Worm (Caenorhabditis elegans): ENCODE data around the gene C03B1.5.

C03B1.5 gene

DNA sequence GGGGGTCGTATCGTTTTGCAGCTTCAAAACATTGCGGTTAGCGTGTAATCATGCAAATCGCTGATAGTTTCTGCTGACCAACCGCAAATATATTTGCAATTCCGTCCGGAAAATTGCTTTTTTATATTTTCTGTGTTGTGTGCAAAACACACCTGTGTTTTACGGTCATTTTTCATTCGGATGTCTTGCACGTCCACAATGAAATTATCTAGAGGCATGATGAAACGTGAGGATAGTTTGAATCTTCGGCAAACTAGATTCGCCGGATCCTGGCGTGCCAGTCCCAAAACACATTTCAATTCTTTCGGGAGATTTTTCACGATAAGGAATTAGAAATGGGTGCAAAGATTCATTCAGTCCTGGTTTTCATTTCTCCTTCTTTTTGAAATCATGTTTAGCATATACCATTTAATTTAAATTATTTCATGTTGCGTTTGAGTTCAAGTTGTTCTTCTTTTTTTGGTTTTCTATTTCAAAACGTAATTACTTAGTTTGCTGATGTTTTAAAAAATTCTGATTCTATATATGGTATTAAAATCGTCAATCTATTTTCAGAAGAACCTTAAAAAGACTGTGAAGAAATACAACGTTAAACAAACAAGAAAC is at the start of gene C03B1.5:
Gene C03B1.5 (plus strand): TSS at position 556 of the 606 bp plus-strand sequence.
- TF ChIP-seq T20F7.1 (GFP tag; optimal IDR thresholded peaks at IDR 0.05) (no peak), aha-1 (tag) (peak; percentile 87), D1046.2 (GFP tag; IDR thresholded peaks at IDR 0.05) (no peak), daf-16 (GFP tag; optimal IDR thresholded peaks at IDR 0.05) (no peak), daf-16 (tag; optimal IDR thresholded peaks at IDR 0.05) (peak; percentile 31), unc-130 (GFP tag; optimal IDR thresholded peaks at IDR 0.05) (no peak), F37D6.2 (tag; optimal IDR thresholded peaks at IDR 0.05) (no peak)

DNA sequence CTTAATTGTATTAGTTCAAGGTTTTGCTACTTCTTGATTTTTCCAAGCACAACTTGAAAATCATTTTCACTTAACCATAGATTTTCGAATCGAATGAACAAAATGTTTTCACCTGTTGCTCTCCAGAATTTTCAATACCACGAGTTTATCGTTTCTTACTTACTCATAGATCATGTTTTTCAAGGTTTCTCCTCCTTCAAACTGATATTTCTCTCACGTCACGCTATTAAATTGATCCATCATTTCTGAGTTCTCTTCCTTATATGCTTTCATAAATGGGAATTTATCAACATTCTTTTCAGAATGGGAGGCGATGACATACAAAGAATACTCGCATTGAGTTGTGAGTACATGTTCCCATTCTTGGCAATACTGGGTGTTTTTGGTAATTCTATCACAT is 44.0 kb upstream of the C03B1.5 start, which contains the start of gene npr-38:
Gene npr-38 (plus strand): TSS at position 301 of the 400 bp plus-strand sequence.
- TF ChIP-seq fos-1 (tag; optimal IDR thresholded peaks at IDR 0.05), result no peak

DNA sequence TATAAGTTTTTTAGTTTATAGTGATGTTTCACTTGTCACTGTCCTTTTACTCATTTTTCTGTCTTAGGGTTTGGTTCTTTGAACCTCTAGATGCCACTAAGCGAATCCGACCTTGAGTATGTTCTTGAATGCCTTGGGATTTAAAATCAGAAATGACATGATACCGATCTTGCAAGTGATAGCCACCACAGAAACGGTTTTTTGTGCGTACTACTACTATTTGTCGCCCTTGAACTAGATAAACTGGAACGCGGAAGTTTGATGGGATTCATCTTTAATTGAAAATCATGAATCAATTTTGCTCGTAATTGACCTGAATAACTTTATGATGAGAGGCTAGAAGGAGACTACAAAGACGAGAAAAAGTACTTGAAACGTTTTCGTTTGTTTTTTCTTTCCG is 36.6 kb upstream of the C03B1.5 start:
- TF ChIP-seq sdz-12 (GFP tag; optimal IDR thresholded peaks at IDR 0.05), result no peak
- TF ChIP-seq zfp-3 (GFP tag; conservative IDR thresholded peaks at IDR 0.05), result no peak
- no peak for TF ChIP-seq zfp-2 (tag; optimal IDR thresholded peaks at IDR 0.05)
- TF ChIP-seq skn-1 (tag; optimal IDR thresholded peaks at IDR 0.05), result no peak
- TF ChIP-seq zip-2 (tag; optimal IDR thresholded peaks at IDR 0.05), result no peak
- no peak for TF ChIP-seq aha-1 (tag)
- no peak for TF ChIP-seq fkh-10 (GFP tag; optimal IDR thresholded peaks at IDR 0.05)
- TF ChIP-seq hif-1 (tag; optimal IDR thresholded peaks at IDR 0.05), result no peak
- TF ChIP-seq tra-1 (GFP tag; IDR thresholded peaks at IDR 0.05), result no peak
- no peak for TF ChIP-seq php-3 (GFP tag; IDR thresholded peaks at IDR 0.05)
- peak in 1 of 2 experiments; percentile 35 for TF ChIP-seq mdl-1 (tag; optimal IDR thresholded peaks at IDR 0.05)
- no peak for TF ChIP-seq nhr-77 (tag; optimal IDR thresholded peaks at IDR 0.05)
- TF ChIP-seq T20F7.1 (GFP tag; optimal IDR thresholded peaks at IDR 0.05), result no peak
- peak; percentile 75 for TF ChIP-seq nhr-28 (tag; optimal IDR thresholded peaks at IDR 0.05)
- no peak for TF ChIP-seq lin-39 (tag; optimal IDR thresholded peaks at IDR 0.05)
- TF ChIP-seq lin-15B (tag; optimal IDR thresholded peaks at IDR 0.05), result no peak
- TF ChIP-seq nhr-25 (tag; optimal IDR thresholded peaks at IDR 0.05; ENCODE audit: borderline replicate concordance, insufficient read depth), result peak; percentile 58
- TF ChIP-seq ces-1 (GFP tag; optimal IDR thresholded peaks at IDR 0.05), result no peak
- TF ChIP-seq ZK546.5 (tag; optimal IDR thresholded peaks at IDR 0.05), result no peak
- peak; percentile 4 for TF ChIP-seq hlh-30 (tag; optimal IDR thresholded peaks at IDR 0.05; ENCODE audit: insufficient read depth)
- TF ChIP-seq ZK337.2 (GFP tag; IDR thresholded peaks at IDR 0.05), result no peak
- no peak for TF ChIP-seq jun-1 (tag; optimal IDR thresholded peaks at IDR 0.05)

DNA sequence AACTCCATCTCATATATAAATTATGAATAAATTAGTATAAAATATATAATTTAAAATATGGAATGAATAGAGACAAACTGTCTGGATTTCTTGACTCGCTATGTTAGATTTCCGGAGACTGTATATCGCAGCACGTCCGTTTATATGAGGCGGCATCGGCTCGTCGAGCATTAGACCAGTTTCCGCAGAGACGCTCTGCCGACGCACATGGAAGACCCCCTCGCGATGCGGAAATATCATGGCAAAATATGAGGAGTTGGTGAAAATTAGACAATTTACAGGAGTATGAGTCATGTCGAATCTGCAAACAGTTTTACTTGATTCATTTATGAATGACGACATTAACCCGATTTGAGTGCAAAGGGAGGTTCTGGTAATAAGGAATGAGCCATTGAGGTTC is 35.8 kb upstream of the C03B1.5 start, which contains the start of gene chtb-3:
Gene chtb-3 (minus strand): TSS at position 101 of the 400 bp plus-strand sequence.
- TF ChIP-seq gei-8 (GFP tag; optimal IDR thresholded peaks at IDR 0.05), result no peak
- no peak for TF ChIP-seq nhr-11 (tag; optimal IDR thresholded peaks at IDR 0.05)
- TF ChIP-seq cey-2 (tag; optimal IDR thresholded peaks at IDR 0.05; ENCODE audit: borderline replicate concordance, insufficient read depth), result no peak
- TF ChIP-seq pha-4 (GFP tag; IDR thresholded peaks at IDR 0.05), result no peak
- no peak for TF ChIP-seq pha-4 (tag; optimal IDR thresholded peaks at IDR 0.05)
- TF ChIP-seq spr-3 (GFP tag; optimal IDR thresholded peaks at IDR 0.05), result no peak

DNA sequence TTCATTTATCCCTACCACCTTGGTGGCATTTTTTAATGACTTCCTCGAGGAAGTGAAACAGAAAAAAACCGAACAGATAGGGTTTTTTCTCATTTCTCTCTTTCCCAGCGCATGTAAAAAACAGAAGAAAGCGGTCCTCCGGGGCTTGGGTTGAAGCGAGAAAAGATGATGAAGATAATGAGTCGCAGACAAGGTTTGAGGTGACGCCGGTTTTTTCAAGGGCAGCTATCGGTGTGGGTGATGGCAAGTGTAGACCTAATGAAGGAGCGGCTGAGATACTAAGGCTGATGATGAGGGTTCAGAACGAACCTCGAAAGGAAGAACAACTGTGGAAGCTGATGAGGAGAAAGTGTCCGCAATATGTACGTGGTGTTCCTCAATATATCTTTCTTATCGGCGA is 34.5 kb upstream of the C03B1.5 start:
- peak; percentile 40 for TF ChIP-seq aha-1 (tag)
- TF ChIP-seq nhr-42 (GFP tag; IDR thresholded peaks at IDR 0.05), result no peak
- TF ChIP-seq tra-1 (GFP tag; IDR thresholded peaks at IDR 0.05), result 0 out of 2 replicates have a peak, but pooled peaks have one; percentile 19
- no peak for TF ChIP-seq hmg-1.1 (GFP tag; IDR thresholded peaks at IDR 0.05)
- TF ChIP-seq dmd-8 (GFP tag; IDR thresholded peaks at IDR 0.05), result no peak
- TF ChIP-seq D1046.2 (GFP tag; IDR thresholded peaks at IDR 0.05), result no peak
- TF ChIP-seq F10B5.3 (tag; optimal IDR thresholded peaks at IDR 0.05), result no peak
- TF ChIP-seq arid-1 (GFP tag; conservative IDR thresholded peaks at IDR 0.05), result no peak
- no peak for TF ChIP-seq ztf-11 (tag; optimal IDR thresholded peaks at IDR 0.05)
- peak; percentile 46 for TF ChIP-seq mxl-3 (GFP tag; optimal IDR thresholded peaks at IDR 0.05)
- TF ChIP-seq F49E8.2 (tag; optimal IDR thresholded peaks at IDR 0.05; ENCODE audit: borderline replicate concordance), result no peak
- peak in 1 of 2 experiments; percentile 24 for TF ChIP-seq unc-62 (GFP tag; optimal IDR thresholded peaks at IDR 0.05 in 1 of 2)
- TF ChIP-seq unc-62 (tag; optimal IDR thresholded peaks at IDR 0.05), result no peak
- TF ChIP-seq Y105C5A.15 (GFP tag; IDR thresholded peaks at IDR 0.05), result no peak
- TF ChIP-seq F44E2.7 (GFP tag; IDR thresholded peaks at IDR 0.05), result no peak
